Worm (Caenorhabditis elegans) whole organism, young adult: ENCODE results near the gene Y6D1A.1.

ENCODE experiments used
- D2030.7 ChIP-seq: fragments of 200-800 bp; sonication (Bioruptor generic); IDR thresholded peaks from 2 replicates; pipeline ENCODE4 v1.3.6; 2022; ENCODE audit warnings: missing genetic modification reagents, missing genetic modification characterization, missing compliant biosample characterization
- F10E7.11 ChIP-seq: sonication (generic microtip); optimal IDR thresholded peaks from 2 replicates; lab custom pipeline; 2017; ENCODE audit warnings: mild to moderate bottlenecking, missing genetic modification characterization, moderate library complexity, missing compliant biosample characterization
- F22D6.2 ChIP-seq: sonication (generic microtip); optimal IDR thresholded peaks from 2 replicates; lab custom pipeline; 2016; ENCODE audit warnings: mild to moderate bottlenecking, missing genetic modification characterization, missing compliant biosample characterization
- F39B2.1 ChIP-seq: fragments of 200-800 bp; sonication (Bioruptor generic); IDR thresholded peaks from 2 replicates; pipeline ENCODE4 v1.3.6; 2022; ENCODE audit warnings: missing genetic modification reagents, missing genetic modification characterization, missing compliant biosample characterization
- F55B11.4 ChIP-seq: sonication (generic microtip); optimal IDR thresholded peaks from 2 replicates; lab custom pipeline; 2016; ENCODE audit warnings: missing compliant biosample characterization, missing genetic modification characterization, borderline replicate concordance; ENCODE audit not compliant: insufficient read depth
- F57A8.1 ChIP-seq: fragments of 200-800 bp; sonication (Bioruptor generic); optimal IDR thresholded peaks from 2 replicates; lab custom pipeline; 2018; ENCODE audit warnings: mild to moderate bottlenecking, missing genetic modification characterization, moderate library complexity, missing compliant biosample characterization
- K11D2.4 ChIP-seq: fragments of 200-800 bp; sonication (Bioruptor generic); IDR thresholded peaks from 2 replicates; pipeline ENCODE4 v1.3.6; 2022; ENCODE audit warnings: missing genetic modification reagents, missing genetic modification characterization, missing compliant biosample characterization
- K12H6.12 ChIP-seq: fragments of 200-800 bp; sonication (Bioruptor generic); optimal IDR thresholded peaks from 2 replicates; lab custom pipeline; 2018; ENCODE audit warnings: mild to moderate bottlenecking, missing genetic modification characterization, missing compliant biosample characterization
- T07F8.4 ChIP-seq: sonication (generic microtip); optimal IDR thresholded peaks from 2 replicates; lab custom pipeline; 2016; ENCODE audit warnings: mild to moderate bottlenecking, missing genetic modification characterization, moderate library complexity, missing compliant biosample characterization
- Y53G8AR.9 ChIP-seq: fragments of 200-800 bp; sonication (Bioruptor generic); conservative IDR thresholded peaks from 2 replicates; pipeline ENCODE4 v1.3.6; 2022; ENCODE audit warnings: missing genetic modification reagents, missing genetic modification characterization, missing compliant biosample characterization
- ZK185.1 ChIP-seq: sonication (generic microtip); optimal IDR thresholded peaks from 2 replicates; lab custom pipeline; 2016; ENCODE audit warnings: mild to moderate bottlenecking, missing genetic modification characterization, missing compliant biosample characterization; ENCODE audit not compliant: poor library complexity, severe bottlenecking
- ama-1 ChIP-seq, 3 experiments: fragments of 150-350 bp in 1 of 3; sonication (generic microtip) in 2 of 3; optimal IDR thresholded peaks; 2 replicates each; lab custom pipeline; 2014 to 2018; ENCODE audit warnings: missing biosample characterization in 2 of 3, missing genetic modification characterization in 2 of 3, missing genetic modification reagents in 2 of 3
- aptf-2 ChIP-seq: fragments of 200-800 bp; sonication (Bioruptor generic); conservative IDR thresholded peaks from 2 replicates; pipeline ENCODE4 v1.3.6; 2022; ENCODE audit warnings: missing genetic modification reagents, missing genetic modification characterization, missing compliant biosample characterization
- aptf-3 ChIP-seq: fragments of 200-800 bp; sonication (Bioruptor generic); IDR thresholded peaks from 2 replicates; pipeline ENCODE4 v1.3.6; 2022; ENCODE audit warnings: missing genetic modification characterization, missing compliant biosample characterization
- athp-1 ChIP-seq: sonication (generic microtip); optimal IDR thresholded peaks from 2 replicates; lab custom pipeline; 2017; ENCODE audit warnings: mild to moderate bottlenecking, missing genetic modification characterization, missing compliant biosample characterization
- attf-5 ChIP-seq: fragments of 200-800 bp; sonication (Bioruptor generic); optimal IDR thresholded peaks from 2 replicates; lab custom pipeline; 2018; ENCODE audit warnings: mild to moderate bottlenecking, missing genetic modification characterization, missing compliant biosample characterization
- bed-1 ChIP-seq: fragments of 200-800 bp; sonication (Bioruptor generic); IDR thresholded peaks from 2 replicates; pipeline ENCODE4 v1.3.6; 2022; ENCODE audit warnings: missing genetic modification reagents, missing genetic modification characterization, missing compliant biosample characterization
- bed-2 ChIP-seq: fragments of 200-800 bp; sonication (Bioruptor generic); IDR thresholded peaks from 2 replicates; pipeline ENCODE4 v1.3.6; 2022; ENCODE audit warnings: missing genetic modification reagents, missing genetic modification characterization, missing compliant biosample characterization
- ceh-100 ChIP-seq: fragments of 200-800 bp; sonication (Bioruptor generic); IDR thresholded peaks from 2 replicates; pipeline ENCODE4 v1.3.6; 2022; ENCODE audit warnings: missing genetic modification reagents, missing genetic modification characterization, missing compliant biosample characterization
- ceh-58 ChIP-seq: fragments of 200-800 bp; sonication (Bioruptor generic); IDR thresholded peaks from 2 replicates; pipeline ENCODE4 v1.3.6; 2022; ENCODE audit warnings: missing genetic modification characterization, missing compliant biosample characterization
- ceh-79 ChIP-seq: sonication (generic microtip); optimal IDR thresholded peaks from 2 replicates; lab custom pipeline; 2017; ENCODE audit warnings: mild to moderate bottlenecking, missing genetic modification characterization, missing compliant biosample characterization
- dpl-1 ChIP-seq: fragments of 150-350 bp; optimal IDR thresholded peaks from 2 replicates; lab custom pipeline; 2014; ENCODE audit warnings: missing biosample characterization, missing genetic modification reagents, missing genetic modification characterization
- ekl-4 ChIP-seq: fragments of 200-800 bp; sonication (Bioruptor generic); IDR thresholded peaks from 2 replicates; pipeline ENCODE4 v1.3.6; 2022; ENCODE audit warnings: missing genetic modification reagents, missing genetic modification characterization, missing compliant biosample characterization
- gei-17 ChIP-seq: fragments of 200-800 bp; sonication (Bioruptor generic); optimal IDR thresholded peaks from 2 replicates; lab custom pipeline; 2018; ENCODE audit warnings: mild to moderate bottlenecking, missing genetic modification characterization, missing compliant biosample characterization
- hlh-12 ChIP-seq: sonication (generic microtip); optimal IDR thresholded peaks from 2 replicates; lab custom pipeline; 2016; ENCODE audit warnings: missing genetic modification characterization, missing compliant biosample characterization
- hlh-26 ChIP-seq: fragments of 200-800 bp; sonication (Bioruptor generic); conservative IDR thresholded peaks from 2 replicates; pipeline ENCODE4 v1.3.6; 2022; ENCODE audit warnings: missing genetic modification reagents, missing genetic modification characterization, missing compliant biosample characterization
- hmg-20 ChIP-seq: fragments of 200-800 bp; sonication (Bioruptor generic); IDR thresholded peaks from 2 replicates; pipeline ENCODE4 v1.3.6; 2022; ENCODE audit warnings: missing genetic modification reagents, missing genetic modification characterization, missing compliant biosample characterization
- hsf-1 ChIP-seq: fragments of 200-800 bp; sonication (Bioruptor generic); IDR thresholded peaks from 2 replicates; pipeline ENCODE4 v1.3.6; 2022; ENCODE audit warnings: missing genetic modification reagents, missing genetic modification characterization, missing compliant biosample characterization
- lag-1 ChIP-seq: fragments of 200-800 bp; sonication (Bioruptor generic); IDR thresholded peaks from 2 replicates; pipeline ENCODE4 v1.3.6; 2022; ENCODE audit warnings: missing genetic modification reagents, missing genetic modification characterization, missing compliant biosample characterization
- let-526 ChIP-seq: fragments of 200-800 bp; sonication (Bioruptor generic); IDR thresholded peaks from 2 replicates; pipeline ENCODE4 v1.3.6; 2022; ENCODE audit warnings: missing genetic modification reagents, missing genetic modification characterization, missing compliant biosample characterization
- lin-35 ChIP-seq, 3 experiments: fragments of 150-350 bp in 2 of 3; sonication (generic microtip) in 1 of 3; optimal IDR thresholded peaks; 2 replicates each; lab custom pipeline; 2014 to 2018; ENCODE audit warnings: missing biosample characterization in 3 of 3, missing genetic modification characterization in 3 of 3, missing genetic modification reagents in 3 of 3
- madf-10 ChIP-seq: sonication (generic microtip); optimal IDR thresholded peaks from 2 replicates; lab custom pipeline; 2016; ENCODE audit warnings: mild to moderate bottlenecking, missing genetic modification characterization, missing compliant biosample characterization
- madf-3 ChIP-seq: fragments of 200-800 bp; sonication (Bioruptor generic); IDR thresholded peaks from 2 replicates; pipeline ENCODE4 v1.3.6; 2022; ENCODE audit warnings: missing genetic modification reagents, missing genetic modification characterization, missing compliant biosample characterization
- madf-8 ChIP-seq: fragments of 200-800 bp; sonication (Bioruptor generic); conservative IDR thresholded peaks from 2 replicates; pipeline ENCODE4 v1.3.6; 2022; ENCODE audit warnings: missing genetic modification reagents, missing genetic modification characterization, missing compliant biosample characterization
- mes-4 ChIP-seq: sonication (generic microtip); optimal IDR thresholded peaks from 2 replicates; lab custom pipeline; 2016; ENCODE audit warnings: missing genotype, missing genetic modification characterization, missing compliant biosample characterization
- mxl-1 ChIP-seq: sonication (generic microtip); optimal IDR thresholded peaks from 2 replicates; lab custom pipeline; 2016; ENCODE audit warnings: missing genetic modification characterization, missing compliant biosample characterization
- nfya-1 ChIP-seq: sonication (generic microtip); optimal IDR thresholded peaks from 2 replicates; lab custom pipeline; 2017; ENCODE audit warnings: antibody characterized with exemption, missing compliant biosample characterization, missing genetic modification characterization, borderline replicate concordance; ENCODE audit not compliant: insufficient read depth
- nhr-179 ChIP-seq: sonication (generic microtip); optimal IDR thresholded peaks from 2 replicates; lab custom pipeline; 2016; ENCODE audit warnings: mild to moderate bottlenecking, missing genetic modification characterization, missing compliant biosample characterization
- pbrm-1 ChIP-seq: fragments of 200-800 bp; sonication (Bioruptor generic); IDR thresholded peaks from 2 replicates; pipeline ENCODE4 v1.3.6; 2022; ENCODE audit warnings: missing genetic modification reagents, missing genetic modification characterization, missing compliant biosample characterization
- pha-4 ChIP-seq: fragments of 150-350 bp; sonication (generic microtip); optimal IDR thresholded peaks from 2 replicates; lab custom pipeline; 2014; ENCODE audit warnings: missing biosample characterization, missing genetic modification reagents, missing genetic modification characterization
- rpc-1 ChIP-seq, 2 experiments: fragments of 150-350 bp in 1 of 2; sonication (generic microtip) in 1 of 2; optimal IDR thresholded peaks; 2 replicates each; lab custom pipeline; 2014 to 2018; ENCODE audit warnings: missing biosample characterization in 1 of 2, missing genetic modification characterization in 1 of 2, missing genetic modification reagents in 1 of 2, missing genotype in 1 of 2
- sea-2 ChIP-seq: fragments of 200-800 bp; sonication (Bioruptor generic); IDR thresholded peaks from 2 replicates; pipeline ENCODE4 v1.3.6; 2022; ENCODE audit warnings: missing genetic modification characterization, missing compliant biosample characterization
- snpc-1.3 ChIP-seq: sonication (generic microtip); optimal IDR thresholded peaks from 2 replicates; lab custom pipeline; 2017; ENCODE audit warnings: missing genetic modification characterization, mild to moderate bottlenecking, missing compliant biosample characterization, antibody characterized with exemption, moderate library complexity, missing genotype, missing genetic modification reagents; ENCODE audit not compliant: insufficient read depth
- snpc-4 ChIP-seq, 5 experiments: fragments of 150-350 bp in 1 of 5; sonication (generic microtip) in 4 of 5; optimal IDR thresholded peaks; 2 replicates each; lab custom pipeline; 2014 to 2018; ENCODE audit warnings: missing genetic modification characterization in 5 of 5, missing biosample characterization in 3 of 5, antibody characterized with exemption in 2 of 5, mild to moderate bottlenecking in 2 of 5, missing compliant biosample characterization in 2 of 5, missing genotype in 2 of 5, moderate library complexity in 2 of 5, missing genetic modification reagents in 1 of 5
- sptf-2 ChIP-seq: fragments of 200-800 bp; sonication (Bioruptor generic); optimal IDR thresholded peaks from 2 replicates; lab custom pipeline; 2018; ENCODE audit warnings: mild to moderate bottlenecking, missing genetic modification characterization, missing compliant biosample characterization
- unc-130 ChIP-seq: sonication (generic microtip); optimal IDR thresholded peaks from 2 replicates; lab custom pipeline; 2016; ENCODE audit warnings: missing genetic modification reagents, missing genetic modification characterization, missing compliant biosample characterization
- xnd-1 ChIP-seq: sonication (generic microtip); optimal IDR thresholded peaks from 2 replicates; lab custom pipeline; 2016; ENCODE audit warnings: missing genotype, missing genetic modification reagents, missing genetic modification characterization, missing compliant biosample characterization
- zfh-2 ChIP-seq: fragments of 200-800 bp; sonication (Bioruptor generic); conservative IDR thresholded peaks from 2 replicates; pipeline ENCODE4 v1.3.6; 2022; ENCODE audit warnings: missing genetic modification reagents, missing genetic modification characterization, missing compliant biosample characterization

Y6D1A.1 gene

DNA sequence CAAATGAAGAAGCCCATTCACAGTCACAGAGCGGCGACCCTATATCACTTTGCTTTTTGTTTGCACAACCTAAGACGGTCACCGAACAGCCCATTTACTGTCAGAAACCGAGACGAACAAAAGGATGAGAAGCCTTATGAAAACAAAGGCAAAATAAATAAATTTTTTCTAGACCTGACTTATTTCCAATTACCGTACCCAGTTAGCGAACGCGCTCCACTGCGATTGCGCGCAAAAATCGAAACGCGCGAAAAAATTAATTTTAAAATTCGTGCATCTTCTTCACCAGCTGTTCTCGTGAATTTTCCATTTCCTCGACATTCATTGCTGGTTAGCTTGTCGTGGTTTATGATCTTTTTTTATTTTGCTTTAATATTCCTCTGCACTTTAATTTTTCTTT is 40.9 kb downstream of the Y6D1A.1 start, which contains the start of gene F43G6.16 (continued):
- TF ChIP-seq ama-1 (optimal IDR thresholded peaks at IDR 0.05; lab: Kevin White, UChicago) (no peak), ama-1 (GFP tag; optimal IDR thresholded peaks at IDR 0.05; lab: Kevin White, UChicago) (no peak), dpl-1 (GFP tag; lab: Kevin White, UChicago) (peak; percentile 97), ceh-58 (GFP tag; lab: Robert Waterston, UW) (no peak), lag-1 (no peak), hlh-12 (no peak), ekl-4 (GFP tag; lab: Robert Waterston, UW) (peak; percentile 63), madf-8 (GFP tag; lab: Robert Waterston, UW) (peak; percentile 100), ceh-79 (no peak), xnd-1 (tag; lab: Kevin White, UChicago) (peak; percentile 99), snpc-1.3 (tag; lab: Kevin White, UChicago) (peak; percentile 64), aptf-3 (GFP tag; lab: Robert Waterston, UW) (no peak), pha-4 (tag; lab: Kevin White, UChicago) (no peak), F10E7.11 (tag; lab: Kevin White, UChicago) (no peak), ZK185.1 (tag; lab: Kevin White, UChicago) (no peak), bed-1 (no peak), pbrm-1 (peak; percentile 77), F39B2.1 (GFP tag; lab: Robert Waterston, UW) (no peak), hlh-26 (GFP tag; lab: Robert Waterston, UW) (no peak), athp-1 (tag; lab: Kevin White, UChicago) (peak; percentile 51), attf-5 (GFP tag; lab: Kevin White, UChicago) (no peak), K11D2.4 (GFP tag; lab: Robert Waterston, UW) (no peak), Y53G8AR.9 (GFP tag; lab: Robert Waterston, UW) (peak; percentile 92), sea-2 (GFP tag; lab: Robert Waterston, UW) (no peak), F57A8.1 (GFP tag; lab: Kevin White, UChicago) (no peak), aptf-2 (peak; percentile 28; the same call in 1 of the 2 replicates), bed-2 (GFP tag; lab: Robert Waterston, UW) (no peak), mxl-1 (no peak), snpc-4 (GFP tag; optimal IDR thresholded peaks at IDR 0.05; lab: Kevin White, UChicago) (peak; percentile 28), snpc-4 (tag; optimal IDR thresholded peaks at IDR 0.05; lab: Kevin White, UChicago) (peak; percentile 21 to 63 (median 40)), lin-35 (GFP tag; optimal IDR thresholded peaks at IDR 0.05; lab: Kevin White, UChicago) (peak; percentile 54 to 90 (median 58)), ceh-100 (GFP tag; lab: Robert Waterston, UW) (peak; percentile 60), hsf-1 (peak; percentile 86), D2030.7 (peak; percentile 97), nhr-179 (no peak), nfya-1 (tag; lab: Kevin White, UChicago) (no peak), let-526 (GFP tag; lab: Robert Waterston, UW) (no peak), K12H6.12 (tag; lab: Kevin White, UChicago) (no peak), unc-130 (GFP tag; lab: Kevin White, UChicago) (peak; percentile 91), gei-17 (no peak), madf-3 (GFP tag; lab: Robert Waterston, UW) (peak; percentile 90), F22D6.2 (tag; lab: Kevin White, UChicago) (no peak), zfh-2 (GFP tag; lab: Robert Waterston, UW) (no peak), mes-4 (tag; lab: Kevin White, UChicago) (no peak), rpc-1 (optimal IDR thresholded peaks at IDR 0.05; lab: Kevin White, UChicago) (no peak), rpc-1 (tag; optimal IDR thresholded peaks at IDR 0.05; lab: Kevin White, UChicago) (peak; percentile 12), T07F8.4 (tag; lab: Kevin White, UChicago) (no peak), hmg-20 (no peak), madf-10 (tag; lab: Kevin White, UChicago) (no peak), F55B11.4 (no peak), sptf-2 (GFP tag; lab: Kevin White, UChicago) (no peak)
